7 fruit fly cellular contexts compared by ENCODE assay signal in genomic region chr3L:9854583-9855519, dm6.
TF ChIP-seq lines count a peak whose summit lies in the region.

TSS of gene RasGAP1 (minus strand) at chr3L:9855285.

- TF ChIP-seq CTCF in whole organism, embryonic (GFP tag; optimal IDR thresholded peaks at IDR 0.05; lab: Kevin White, UChicago) = peak; percentile 5

TF ChIP-seq in Kc167, 6 proteins besides CTCF, POLR2A, EP300 and RAD21:
- no peak for TF ChIP-seq ttk (optimal IDR thresholded peaks at IDR 0.05; lab: Kevin White, UChicago)
- peak; percentile 30 for TF ChIP-seq psq (optimal IDR thresholded peaks at IDR 0.05; lab: Kevin White, UChicago)
- TF ChIP-seq insv (optimal IDR thresholded peaks at IDR 0.05; lab: Kevin White, UChicago) = no peak
- TF ChIP-seq Sin3A (optimal IDR thresholded peaks at IDR 0.05; lab: Kevin White, UChicago) = no peak
- TF ChIP-seq h (optimal IDR thresholded peaks at IDR 0.05; lab: Kevin White, UChicago) = no peak
- no peak for TF ChIP-seq Myc (optimal IDR thresholded peaks at IDR 0.05; lab: Kevin White, UChicago)

TF ChIP-seq in whole organism, 6 proteins besides CTCF, POLR2A, EP300 and RAD21:
- TF ChIP-seq CG8478 (optimal IDR thresholded peaks at IDR 0.05; lab: Kevin White, UChicago) (peak; percentile 37), usp (GFP tag; optimal IDR thresholded peaks at IDR 0.05; lab: Kevin White, UChicago) (no peak)

TF ChIP-seq in whole organism, adult, 20 proteins besides CTCF, POLR2A, EP300 and RAD21 (continues in another document):
- TF ChIP-seq Crg-1 (GFP tag; optimal IDR thresholded peaks at IDR 0.05; lab: Kevin White, UChicago) (peak; percentile 3), CG5204 (GFP tag; optimal IDR thresholded peaks at IDR 0.05; lab: Kevin White, UChicago) (no peak), CG11617 (GFP tag; optimal IDR thresholded peaks at IDR 0.05; lab: Kevin White, UChicago) (peak; percentile 19), CG33017 (tag; optimal IDR thresholded peaks at IDR 0.05; lab: Kevin White, UChicago) (peak; percentile 27), toe (GFP tag; optimal IDR thresholded peaks at IDR 0.05; lab: Kevin White, UChicago) (no peak), CG7101 (tag; optimal IDR thresholded peaks at IDR 0.05; lab: Kevin White, UChicago) (no peak), CG7045 (GFP tag; optimal IDR thresholded peaks at IDR 0.05; lab: Kevin White, UChicago) (no peak), CG12768 (GFP tag; optimal IDR thresholded peaks at IDR 0.05; lab: Kevin White, UChicago) (no peak), bab1 (GFP tag; optimal IDR thresholded peaks at IDR 0.05; lab: Kevin White, UChicago) (peak; percentile 43), CG14711 (tag; optimal IDR thresholded peaks at IDR 0.05; lab: Kevin White, UChicago) (no peak), cnc (optimal IDR thresholded peaks at IDR 0.05; lab: Kevin White, UChicago) (no peak), Clk (GFP tag; optimal IDR thresholded peaks at IDR 0.05; lab: Kevin White, UChicago) (no peak), Mnt (GFP tag; optimal IDR thresholded peaks at IDR 0.05; lab: Kevin White, UChicago) (peak; percentile 36), kay (GFP tag; lab: Kevin White, UChicago; ENCODE audit: borderline replicate concordance) (peak; percentile 80), pad (GFP tag; optimal IDR thresholded peaks at IDR 0.05; lab: Kevin White, UChicago) (peak; percentile 39), tj (GFP tag; optimal IDR thresholded peaks at IDR 0.05; lab: Kevin White, UChicago) (peak; percentile 5), CG1620 (GFP tag; optimal IDR thresholded peaks at IDR 0.05; lab: Kevin White, UChicago) (no peak)

TF ChIP-seq in whole organism, embryonic, 481 proteins besides CTCF, POLR2A, EP300 and RAD21 (continues in another document):
- TF ChIP-seq HLH54F (GFP tag; optimal IDR thresholded peaks at IDR 0.05; lab: Kevin White, UChicago) (peak; percentile 4), Nf-YC (tag; optimal IDR thresholded peaks at IDR 0.05; lab: Kevin White, UChicago) (peak; percentile 9), HmgD (GFP tag; optimal IDR thresholded peaks at IDR 0.05; lab: Kevin White, UChicago) (peak; percentile 84), disco-r (GFP tag; optimal IDR thresholded peaks at IDR 0.05; lab: Kevin White, UChicago) (no peak), CG17186 (GFP tag; optimal IDR thresholded peaks at IDR 0.05; lab: Kevin White, UChicago) (peak; percentile 1), CG42726 (GFP tag; IDR thresholded peaks at IDR 0.05; lab: Robert Waterston, UW; ENCODE audit: partially characterized antibody) (peak; percentile 30), Sin3A (optimal IDR thresholded peaks at IDR 0.05; lab: Kevin White, UChicago) (peak; percentile 94), Hmr (GFP tag; optimal IDR thresholded peaks at IDR 0.05; lab: Kevin White, UChicago) (peak; percentile 9), CG13287 (GFP tag; IDR thresholded peaks at IDR 0.05; lab: Robert Waterston, UW; ENCODE audit: partially characterized antibody) (peak; percentile 59), sens-2 (GFP tag; IDR thresholded peaks at IDR 0.05; lab: Robert Waterston, UW) (0 out of 2 replicates have a peak, but pooled peaks have one; percentile 15), hbn (GFP tag; IDR thresholded peaks at IDR 0.05; lab: Robert Waterston, UW; ENCODE audit: partially characterized antibody) (no peak; the same call in 1 of the 2 replicates), psq (GFP tag; optimal IDR thresholded peaks at IDR 0.05; lab: Kevin White, UChicago) (peak; percentile 15), Opbp (GFP tag; IDR thresholded peaks at IDR 0.05; lab: Robert Waterston, UW; ENCODE audit: partially characterized antibody) (peak; percentile 55; the same call in 2 of the 3 replicates), CG4360 (GFP tag; IDR thresholded peaks at IDR 0.05; lab: Robert Waterston, UW) (peak; percentile 88), CG12659 (GFP tag; optimal IDR thresholded peaks at IDR 0.05; lab: Kevin White, UChicago) (peak; percentile 36)

TF ChIP-seq in whole organism, prepupa, 60 proteins besides CTCF, POLR2A, EP300 and RAD21:
- no peak for TF ChIP-seq salr (GFP tag; optimal IDR thresholded peaks at IDR 0.05; lab: Kevin White, UChicago)
- peak; percentile 17 for TF ChIP-seq lz (GFP tag; optimal IDR thresholded peaks at IDR 0.05; lab: Kevin White, UChicago)
- no peak for TF ChIP-seq CG8119 (GFP tag; IDR thresholded peaks at IDR 0.05; lab: Robert Waterston, UW)
- peak; percentile 17 for TF ChIP-seq CG6854 (GFP tag; optimal IDR thresholded peaks at IDR 0.05; lab: Kevin White, UChicago)
- no peak for TF ChIP-seq acj6 (GFP tag; optimal IDR thresholded peaks at IDR 0.05; lab: Kevin White, UChicago)
- TF ChIP-seq Blimp-1 (GFP tag; optimal IDR thresholded peaks at IDR 0.05; lab: Kevin White, UChicago) = peak; percentile 67
- peak; percentile 79 for TF ChIP-seq fkh (GFP tag; optimal IDR thresholded peaks at IDR 0.05; lab: Kevin White, UChicago)
- TF ChIP-seq topi (GFP tag; optimal IDR thresholded peaks at IDR 0.05; lab: Kevin White, UChicago) = no peak
- TF ChIP-seq eg (GFP tag; IDR thresholded peaks at IDR 0.05; lab: Robert Waterston, UW) = 0 out of 3 replicates have a peak, but pooled peaks have one; percentile 10
- TF ChIP-seq CG6276 (GFP tag; optimal IDR thresholded peaks at IDR 0.05; lab: Kevin White, UChicago) = peak; percentile 84
- peak; percentile 61 for TF ChIP-seq Eip78C (GFP tag; lab: Kevin White, UChicago)
- TF ChIP-seq svp (GFP tag; lab: Kevin White, UChicago) = peak; percentile 50
- no peak for TF ChIP-seq CG10669 (GFP tag; optimal IDR thresholded peaks at IDR 0.05; lab: Kevin White, UChicago)
- TF ChIP-seq CG31627 (GFP tag; optimal IDR thresholded peaks at IDR 0.05; lab: Kevin White, UChicago) = peak; percentile 11
- 0 out of 2 replicates have a peak, but pooled peaks have one; percentile 8 for TF ChIP-seq CG15336 (GFP tag; IDR thresholded peaks at IDR 0.05; lab: Robert Waterston, UW)
- no peak for TF ChIP-seq Eip93F (GFP tag; optimal IDR thresholded peaks at IDR 0.05; lab: Kevin White, UChicago)
- TF ChIP-seq esn (GFP tag; optimal IDR thresholded peaks at IDR 0.05; lab: Kevin White, UChicago) = no peak
- peak; percentile 25 for TF ChIP-seq Sox14 (GFP tag; optimal IDR thresholded peaks at IDR 0.05; lab: Kevin White, UChicago)
TF ChIP-seq in whole organism, prepupa: peak in this region for 11.

TF ChIP-seq in whole organism, pupa, 21 proteins besides CTCF, POLR2A, EP300 and RAD21:
- TF ChIP-seq CG4496 (GFP tag; IDR thresholded peaks at IDR 0.05; lab: Robert Waterston, UW) = 0 out of 3 replicates have a peak, but pooled peaks have one; percentile 5
- no peak for TF ChIP-seq Pif1B (GFP tag; optimal IDR thresholded peaks at IDR 0.05; lab: Kevin White, UChicago)

TF ChIP-seq in whole organism, wandering third instar larva, 38 proteins besides CTCF, POLR2A, EP300 and RAD21 (continues in another document):
- TF ChIP-seq woc (GFP tag; optimal IDR thresholded peaks at IDR 0.05; lab: Kevin White, UChicago) (no peak), CrebA (GFP tag; optimal IDR thresholded peaks at IDR 0.05; lab: Kevin White, UChicago; ENCODE audit: borderline replicate concordance) (no peak), Hr78 (GFP tag; optimal IDR thresholded peaks at IDR 0.05; lab: Kevin White, UChicago) (no peak), br (GFP tag; optimal IDR thresholded peaks at IDR 0.05; lab: Kevin White, UChicago) (no peak), tai (GFP tag; optimal IDR thresholded peaks at IDR 0.05; lab: Kevin White, UChicago) (no peak), Hnf4 (GFP tag; optimal IDR thresholded peaks at IDR 0.05; lab: Kevin White, UChicago) (no peak), usp (GFP tag; optimal IDR thresholded peaks at IDR 0.05; lab: Kevin White, UChicago) (no peak), Hr83 (GFP tag; optimal IDR thresholded peaks at IDR 0.05; lab: Kevin White, UChicago; ENCODE audit: poor library complexity, severe bottlenecking) (no peak), Sp1 (GFP tag; optimal IDR thresholded peaks at IDR 0.05; lab: Kevin White, UChicago) (peak; percentile 35), HLH106 (tag; optimal IDR thresholded peaks at IDR 0.05; lab: Kevin White, UChicago) (no peak), Myc (optimal IDR thresholded peaks at IDR 0.05; lab: Kevin White, UChicago) (peak; percentile 32), h (GFP tag; optimal IDR thresholded peaks at IDR 0.05; lab: Kevin White, UChicago) (no peak), dl (GFP tag; optimal IDR thresholded peaks at IDR 0.05; lab: Kevin White, UChicago; ENCODE audit: insufficient read depth in 1 of 2, partially characterized antibody in 2 of 2) (peak; percentile 20 to 53), Vsx2 (GFP tag; optimal IDR thresholded peaks at IDR 0.05; lab: Kevin White, UChicago; ENCODE audit: partially characterized antibody) (no peak), sage (GFP tag; optimal IDR thresholded peaks at IDR 0.05; lab: Kevin White, UChicago) (peak; percentile 14), CG32264 (GFP tag; optimal IDR thresholded peaks at IDR 0.05; lab: Kevin White, UChicago) (no peak), lola (GFP tag; optimal IDR thresholded peaks at IDR 0.05; lab: Kevin White, UChicago) (no peak), ey (GFP tag; optimal IDR thresholded peaks at IDR 0.05; lab: Kevin White, UChicago) (no peak), CG9705 (GFP tag; optimal IDR thresholded peaks at IDR 0.05; lab: Kevin White, UChicago) (no peak), pan (optimal IDR thresholded peaks at IDR 0.05; lab: Kevin White, UChicago) (no peak), OdsH (GFP tag; optimal IDR thresholded peaks at IDR 0.05; lab: Kevin White, UChicago) (no peak), psq (GFP tag; optimal IDR thresholded peaks at IDR 0.05; lab: Kevin White, UChicago) (peak; percentile 34), Rel (GFP tag; optimal IDR thresholded peaks at IDR 0.05; lab: Kevin White, UChicago) (no peak), Rel (tag; optimal IDR thresholded peaks at IDR 0.05; lab: Kevin White, UChicago) (peak; percentile 13), dsf (GFP tag; optimal IDR thresholded peaks at IDR 0.05; lab: Kevin White, UChicago; ENCODE audit: borderline replicate concordance) (no peak), brk (GFP tag; optimal IDR thresholded peaks at IDR 0.05; lab: Kevin White, UChicago) (no peak), N (GFP tag; optimal IDR thresholded peaks at IDR 0.05; lab: Kevin White, UChicago) (no peak), Dfd (GFP tag; optimal IDR thresholded peaks at IDR 0.05; lab: Kevin White, UChicago) (no peak), Abd-B (GFP tag; optimal IDR thresholded peaks at IDR 0.05; lab: Kevin White, UChicago) (no peak), rgr (GFP tag; optimal IDR thresholded peaks at IDR 0.05; lab: Kevin White, UChicago) (no peak), fru (GFP tag; optimal IDR thresholded peaks at IDR 0.05; lab: Kevin White, UChicago) (no peak), jim (GFP tag; optimal IDR thresholded peaks at IDR 0.05; lab: Kevin White, UChicago) (no peak), Mio (GFP tag; optimal IDR thresholded peaks at IDR 0.05; lab: Kevin White, UChicago) (no peak), dmrt93B (GFP tag; optimal IDR thresholded peaks at IDR 0.05; lab: Kevin White, UChicago) (no peak), sv (GFP tag; optimal IDR thresholded peaks at IDR 0.05; lab: Kevin White, UChicago) (no peak), Jra (GFP tag; optimal IDR thresholded peaks at IDR 0.05; lab: Kevin White, UChicago) (no peak)
